Worm (Caenorhabditis elegans) whole organism, L2 larva: ENCODE data around the gene ugt-45.

ENCODE experiments used
- R02D3.7 ChIP-seq: fragments of 150-350 bp; optimal IDR thresholded peaks from 2 replicates; lab custom pipeline; 2014; ENCODE audit warnings: missing biosample characterization, missing genetic modification characterization
- Y55F3AM.14 ChIP-seq: fragments of 200-800 bp; sonication (Bioruptor generic); optimal IDR thresholded peaks from 2 replicates; lab custom pipeline; 2018; ENCODE audit warnings: mild to moderate bottlenecking, missing genetic modification characterization, missing compliant biosample characterization
- ZK546.5 ChIP-seq: sonication (generic microtip); optimal IDR thresholded peaks from 2 replicates; lab custom pipeline; 2017; ENCODE audit warnings: missing biosample characterization, missing genetic modification characterization
- aly-2 ChIP-seq: fragments of 150-350 bp; optimal IDR thresholded peaks from 2 replicates; lab custom pipeline; 2014; ENCODE audit warnings: missing biosample characterization, missing genetic modification characterization
- ama-1 ChIP-seq: fragments of 150-350 bp; optimal IDR thresholded peaks from 2 replicates; lab custom pipeline; 2018; ENCODE audit warnings: inconsistent platforms
- ceh-16 ChIP-seq: fragments of 150-350 bp; optimal IDR thresholded peaks from 2 replicates; lab custom pipeline; 2014; ENCODE audit warnings: missing biosample characterization, missing genetic modification characterization
- crh-2 ChIP-seq: sonication (generic microtip); optimal IDR thresholded peaks from 2 replicates; lab custom pipeline; 2017; ENCODE audit warnings: missing biosample characterization, missing genetic modification characterization
- dmd-4 ChIP-seq: sonication (generic microtip); optimal IDR thresholded peaks from 2 replicates; lab custom pipeline; 2017; ENCODE audit warnings: missing biosample characterization, missing genetic modification characterization
- egl-27 ChIP-seq: sonication (generic microtip); optimal IDR thresholded peaks from 3 replicates; lab custom pipeline; 2017; ENCODE audit warnings: missing biosample characterization, missing genetic modification reagents, missing genetic modification characterization
- elt-3 ChIP-seq: sonication (generic microtip); optimal IDR thresholded peaks from 2 replicates; lab custom pipeline; 2017; ENCODE audit warnings: missing biosample characterization, missing genetic modification characterization
- fos-1 ChIP-seq: fragments of 150-350 bp; optimal IDR thresholded peaks from 2 replicates; lab custom pipeline; 2014; ENCODE audit warnings: missing biosample characterization, missing genetic modification characterization
- gmeb-1 ChIP-seq: fragments of 150-350 bp; optimal IDR thresholded peaks from 2 replicates; lab custom pipeline; 2014; ENCODE audit warnings: missing biosample characterization, missing genetic modification characterization
- lin-11 ChIP-seq: fragments of 150-350 bp; sonication (generic microtip); optimal IDR thresholded peaks from 2 replicates; lab custom pipeline; 2014; ENCODE audit warnings: missing biosample characterization, missing genetic modification characterization, inconsistent platforms, mixed read lengths
- lin-13 ChIP-seq: fragments of 150-350 bp; optimal IDR thresholded peaks from 2 replicates; lab custom pipeline; 2014; ENCODE audit warnings: missing biosample characterization, missing genetic modification reagents, missing genetic modification characterization
- lin-39 ChIP-seq: fragments of 150-350 bp; optimal IDR thresholded peaks from 2 replicates; lab custom pipeline; 2014; ENCODE audit warnings: missing biosample characterization, missing genetic modification reagents, missing genetic modification characterization
- mab-5 ChIP-seq: fragments of 150-350 bp; optimal IDR thresholded peaks from 2 replicates; lab custom pipeline; 2014; ENCODE audit warnings: missing biosample characterization, missing genetic modification characterization
- mbf-1 ChIP-seq: sonication (generic microtip); optimal IDR thresholded peaks from 2 replicates; lab custom pipeline; 2017; ENCODE audit warnings: missing biosample characterization, missing genetic modification characterization
- nhr-10 ChIP-seq: sonication (generic microtip); optimal IDR thresholded peaks from 2 replicates; lab custom pipeline; 2017; ENCODE audit warnings: missing biosample characterization, missing genetic modification characterization
- nhr-11 ChIP-seq: fragments of 150-350 bp; optimal IDR thresholded peaks from 2 replicates; lab custom pipeline; 2014; ENCODE audit warnings: missing biosample characterization, missing genetic modification characterization
- nhr-12 ChIP-seq: fragments of 150-350 bp; optimal IDR thresholded peaks from 2 replicates; lab custom pipeline; 2014; ENCODE audit warnings: missing biosample characterization, missing genetic modification characterization
- nhr-23 ChIP-seq: fragments of 150-350 bp; optimal IDR thresholded peaks from 2 replicates; lab custom pipeline; 2014; ENCODE audit warnings: missing biosample characterization, missing genetic modification reagents, missing genetic modification characterization
- nhr-237 ChIP-seq: fragments of 150-350 bp; optimal IDR thresholded peaks from 2 replicates; lab custom pipeline; 2014; ENCODE audit warnings: missing biosample characterization, missing genetic modification characterization
- nhr-25 ChIP-seq: fragments of 150-350 bp; sonication (generic microtip); optimal IDR thresholded peaks from 3 replicates; lab custom pipeline; 2014; ENCODE audit warnings: missing biosample characterization, missing genetic modification characterization
- nhr-6 ChIP-seq: fragments of 150-350 bp; optimal IDR thresholded peaks from 2 replicates; lab custom pipeline; 2014; ENCODE audit warnings: missing biosample characterization, missing genetic modification characterization
- peb-1 ChIP-seq: fragments of 150-350 bp; optimal IDR thresholded peaks from 2 replicates; lab custom pipeline; 2014; ENCODE audit warnings: missing biosample characterization, missing genetic modification characterization
- sem-4 ChIP-seq: fragments of 150-350 bp; optimal IDR thresholded peaks from 2 replicates; lab custom pipeline; 2014; ENCODE audit warnings: missing biosample characterization, missing genetic modification reagents, missing genetic modification characterization
- skn-1 ChIP-seq: sonication (generic microtip); optimal IDR thresholded peaks from 2 replicates; lab custom pipeline; 2017; ENCODE audit warnings: missing biosample characterization, missing genetic modification characterization
- sma-3 ChIP-seq: sonication (generic microtip); optimal IDR thresholded peaks from 2 replicates; lab custom pipeline; 2016; ENCODE audit warnings: missing genetic modification reagents, missing genetic modification characterization, missing compliant biosample characterization
- sma-9 ChIP-seq, 2 experiments: fragments of 150-350 bp in 1 of 2; sonication (generic microtip) in 1 of 2; optimal IDR thresholded peaks; 2 replicates each; lab custom pipeline; 2014 to 2016; ENCODE audit warnings: missing genetic modification characterization in 2 of 2, mild to moderate bottlenecking in 1 of 2, missing biosample characterization in 1 of 2, missing compliant biosample characterization in 1 of 2, missing genetic modification reagents in 1 of 2, moderate library complexity in 1 of 2
- unc-39 ChIP-seq: fragments of 150-350 bp; optimal IDR thresholded peaks from 2 replicates; lab custom pipeline; 2014; ENCODE audit warnings: missing biosample characterization, missing genetic modification characterization
- unc-55 ChIP-seq: fragments of 150-350 bp; sonication (generic microtip); optimal IDR thresholded peaks from 3 replicates; lab custom pipeline; 2014; ENCODE audit warnings: missing biosample characterization, missing genetic modification reagents, missing genetic modification characterization
- unc-62 ChIP-seq: fragments of 150-350 bp; optimal IDR thresholded peaks from 2 replicates; lab custom pipeline; 2014; ENCODE audit warnings: missing biosample characterization, missing genetic modification reagents, missing genetic modification characterization
- zag-1 ChIP-seq: fragments of 150-350 bp; optimal IDR thresholded peaks from 2 replicates; lab custom pipeline; 2014; ENCODE audit warnings: missing biosample characterization, missing genetic modification characterization
- ztf-1 ChIP-seq: fragments of 200-800 bp; sonication (Bioruptor generic); conservative IDR thresholded peaks from 2 replicates; pipeline ENCODE4 v1.3.6; 2022; ENCODE audit warnings: missing genetic modification characterization, missing compliant biosample characterization
- ztf-11 ChIP-seq: sonication (generic microtip); optimal IDR thresholded peaks from 2 replicates; lab custom pipeline; 2017; ENCODE audit warnings: missing biosample characterization, missing genetic modification characterization
- ztf-4 ChIP-seq: fragments of 150-350 bp; optimal IDR thresholded peaks from 2 replicates; lab custom pipeline; 2014; ENCODE audit warnings: missing biosample characterization, missing genetic modification characterization

Gene ugt-45

DNA sequence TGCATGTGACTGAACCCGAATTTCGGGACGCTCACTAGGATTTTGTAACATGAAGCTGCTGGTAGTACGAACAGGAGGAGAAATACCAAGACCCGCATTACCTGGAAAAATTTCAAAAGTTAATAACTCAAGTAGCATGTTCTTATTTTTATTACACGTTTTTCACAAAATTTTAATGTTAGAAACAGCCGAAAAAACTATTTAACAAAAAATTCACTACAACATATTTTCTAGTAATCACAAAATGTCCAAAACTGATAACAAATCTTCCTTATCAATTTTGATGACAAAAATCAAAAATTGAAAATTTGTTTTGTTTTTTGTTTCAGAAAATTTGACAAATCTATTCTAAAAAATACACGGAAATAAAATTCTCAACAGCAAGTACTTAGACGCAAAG is at the start of gene ugt-45:
Gene ugt-45, minus strand, starts transcription at position 101 of the 400 bp plus-strand sequence.
- TF ChIP-seq nhr-237 (tag; lab: Kevin White, UChicago) (no peak), gmeb-1 (tag; lab: Kevin White, UChicago) (no peak), aly-2 (tag; lab: Kevin White, UChicago) (no peak), skn-1 (no peak), sem-4 (tag; lab: Kevin White, UChicago) (no peak), sma-9 (GFP tag; optimal IDR thresholded peaks at IDR 0.05; lab: Kevin White, UChicago) (no peak), sma-9 (tag; optimal IDR thresholded peaks at IDR 0.05; lab: Kevin White, UChicago) (no peak), Y55F3AM.14 (GFP tag; lab: Kevin White, UChicago) (no peak), lin-39 (tag; lab: Kevin White, UChicago) (no peak), egl-27 (tag; lab: Kevin White, UChicago) (no peak), unc-55 (no peak), ceh-16 (tag; lab: Kevin White, UChicago) (no peak), crh-2 (tag; lab: Kevin White, UChicago) (no peak), fos-1 (no peak)

DNA sequence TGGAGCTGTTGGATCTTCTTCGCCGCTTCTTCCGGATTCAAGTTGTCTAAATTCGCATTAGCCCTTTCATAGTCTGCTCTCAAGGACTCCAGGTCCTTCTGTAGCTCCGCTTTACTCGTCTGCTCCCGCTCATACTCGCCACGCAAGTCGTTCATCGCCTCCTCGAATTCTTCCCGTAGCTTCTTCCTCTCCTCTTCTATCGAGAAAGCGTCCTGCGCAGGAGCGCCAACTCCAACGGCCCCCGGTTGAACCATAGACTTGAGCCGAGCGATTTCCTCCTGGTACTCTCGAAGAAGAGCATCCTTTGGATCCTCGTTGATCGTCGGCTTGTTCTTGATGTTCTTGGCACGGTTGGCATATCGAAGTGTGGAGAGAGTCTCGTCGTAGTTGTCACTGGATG is 46.5 kb upstream of the ugt-45 start:
- TF ChIP-seq R02D3.7 (tag; lab: Kevin White, UChicago) (no peak), nhr-11 (tag; lab: Kevin White, UChicago) (no peak), dmd-4 (tag; lab: Kevin White, UChicago) (no peak)

DNA sequence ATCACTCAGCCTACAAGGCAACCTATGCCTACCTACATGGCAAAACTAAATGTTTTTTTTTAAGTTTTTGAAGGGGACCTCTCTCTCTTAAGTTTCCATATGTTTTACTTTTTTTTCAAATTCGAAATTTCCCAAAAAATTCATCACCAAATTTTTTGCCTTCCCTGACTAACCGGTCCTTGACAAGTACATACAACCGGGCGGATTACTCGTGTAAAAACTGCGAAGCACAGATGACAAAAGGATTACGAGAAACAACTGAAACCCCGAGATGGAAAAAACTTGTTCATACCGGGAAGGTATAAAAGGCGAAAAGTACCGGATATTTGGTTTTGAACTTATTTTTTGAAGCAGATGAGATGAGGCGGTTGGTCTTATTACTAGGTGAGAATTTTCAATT is 43.5 kb upstream of the ugt-45 start, which contains the start of gene K09B3.1:
Gene K09B3.1, plus strand, starts transcription at position 301 of the 400 bp plus-strand sequence.
- TF ChIP-seq ama-1 (lab: Kevin White, UChicago): no peak
- no peak for TF ChIP-seq aly-2 (tag; lab: Kevin White, UChicago)
- no peak for TF ChIP-seq sma-3
- TF ChIP-seq ztf-11 (tag; lab: Kevin White, UChicago): no peak
- no peak for TF ChIP-seq ceh-16 (tag; lab: Kevin White, UChicago)
- TF ChIP-seq skn-1: no peak
- TF ChIP-seq gmeb-1 (tag; lab: Kevin White, UChicago): no peak
- no peak for TF ChIP-seq lin-11 (tag; lab: Kevin White, UChicago)
- no peak for TF ChIP-seq ZK546.5 (tag; lab: Kevin White, UChicago)

DNA sequence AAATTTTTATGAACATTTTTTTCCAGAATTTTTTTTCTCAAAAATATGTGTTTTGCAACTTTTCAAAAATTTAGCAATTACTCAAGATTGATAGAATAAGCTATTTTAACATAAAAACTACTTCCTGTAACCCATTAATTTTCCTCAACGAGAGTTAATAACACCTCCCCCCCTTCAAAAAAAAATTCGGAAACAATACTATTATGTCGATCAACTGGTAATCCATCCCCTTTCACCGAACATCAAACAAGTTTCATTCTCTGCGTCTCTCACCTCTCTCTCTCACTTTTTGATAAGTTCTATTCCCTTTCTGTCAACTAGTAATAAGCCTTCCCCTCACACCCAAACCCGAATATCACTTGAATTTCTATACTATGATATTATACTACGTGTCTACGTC is 33.0 kb upstream of the ugt-45 start, which contains the start of gene glct-6:
Gene glct-6, plus strand, starts transcription at position 301 of the 400 bp plus-strand sequence.
- no peak for TF ChIP-seq R02D3.7 (tag; lab: Kevin White, UChicago)
- TF ChIP-seq fos-1: no peak
- no peak for TF ChIP-seq ceh-16 (tag; lab: Kevin White, UChicago)
- no peak for TF ChIP-seq elt-3 (tag; lab: Kevin White, UChicago)
- no peak for TF ChIP-seq nhr-25
- TF ChIP-seq lin-39 (tag; lab: Kevin White, UChicago): no peak
- no peak for TF ChIP-seq gmeb-1 (tag; lab: Kevin White, UChicago)
- no peak for TF ChIP-seq ztf-4
- no peak for TF ChIP-seq ztf-1
- no peak for TF ChIP-seq nhr-10
- TF ChIP-seq aly-2 (tag; lab: Kevin White, UChicago): no peak
- no peak for TF ChIP-seq unc-62 (GFP tag; lab: Kevin White, UChicago)
- no peak for TF ChIP-seq nhr-12 (tag; lab: Kevin White, UChicago)

DNA sequence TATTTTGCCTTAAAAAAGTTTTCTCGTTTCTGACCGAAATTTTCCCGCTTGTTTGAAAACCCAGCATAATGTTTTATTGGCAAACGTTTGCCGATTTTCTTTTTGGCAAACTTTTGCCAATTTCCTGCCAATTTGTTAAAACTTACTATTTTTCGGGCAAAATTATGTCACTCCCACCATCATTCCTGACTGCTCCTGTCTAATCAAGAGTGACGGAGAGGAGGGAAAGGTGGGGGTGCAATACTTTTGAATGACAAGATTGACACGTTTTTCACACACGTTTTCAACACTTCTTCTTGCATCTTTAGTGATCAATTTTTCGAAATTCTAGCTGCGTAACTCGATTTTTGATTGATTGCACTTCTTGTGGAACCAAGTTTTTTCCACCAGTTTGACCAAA is 30.6 kb upstream of the ugt-45 start:
- TF ChIP-seq sma-3: no peak
- TF ChIP-seq mab-5: no peak
- no peak for TF ChIP-seq zag-1 (tag; lab: Kevin White, UChicago)
- TF ChIP-seq peb-1 (tag; lab: Kevin White, UChicago): no peak
- no peak for TF ChIP-seq ceh-16 (tag; lab: Kevin White, UChicago)
- no peak for TF ChIP-seq ama-1 (lab: Kevin White, UChicago)
- no peak for TF ChIP-seq lin-39 (tag; lab: Kevin White, UChicago)
- no peak for TF ChIP-seq egl-27 (tag; lab: Kevin White, UChicago)
- no peak for TF ChIP-seq sma-9 (GFP tag; optimal IDR thresholded peaks at IDR 0.05; lab: Kevin White, UChicago)
- TF ChIP-seq sma-9 (tag; optimal IDR thresholded peaks at IDR 0.05; lab: Kevin White, UChicago): no peak
- no peak for TF ChIP-seq nhr-25
- no peak for TF ChIP-seq unc-39
- no peak for TF ChIP-seq gmeb-1 (tag; lab: Kevin White, UChicago)
- TF ChIP-seq mbf-1 (tag; lab: Kevin White, UChicago): no peak
- TF ChIP-seq crh-2 (tag; lab: Kevin White, UChicago): no peak
- no peak for TF ChIP-seq nhr-6 (tag; lab: Kevin White, UChicago)
- TF ChIP-seq lin-13 (GFP tag; lab: Kevin White, UChicago): no peak
- TF ChIP-seq ztf-4: no peak
- no peak for TF ChIP-seq nhr-23 (tag; lab: Kevin White, UChicago)
- TF ChIP-seq ztf-1: no peak
- TF ChIP-seq, all 48 proteins: peak for 0
